Worm (Caenorhabditis elegans) whole organism, late embryonic: ENCODE results near the gene C06E2.1.

Source experiments
- K02D7.2 ChIP-seq: sonication (generic microtip); optimal IDR thresholded peaks from 2 replicates; lab custom pipeline; 2017; ENCODE audit warnings: mild to moderate bottlenecking, missing genetic modification characterization, missing compliant biosample characterization
- K09A11.1 ChIP-seq: sonication (generic microtip); optimal IDR thresholded peaks from 2 replicates; lab custom pipeline; 2017; ENCODE audit warnings: antibody characterized with exemption, mild to moderate bottlenecking, missing genetic modification characterization, missing compliant biosample characterization; ENCODE audit not compliant: insufficient read depth
- T23F11.4 ChIP-seq: fragments of 200-800 bp; sonication (Bioruptor generic); optimal IDR thresholded peaks from 2 replicates; lab custom pipeline; 2018; ENCODE audit warnings: mild to moderate bottlenecking, missing genetic modification characterization, missing compliant biosample characterization
- Y22D7AL.16 ChIP-seq: sonication (generic microtip); optimal IDR thresholded peaks from 2 replicates; lab custom pipeline; 2016; ENCODE audit warnings: missing genetic modification characterization, missing compliant biosample characterization
- ahr-1 ChIP-seq: sonication (generic microtip); optimal IDR thresholded peaks from 2 replicates; lab custom pipeline; 2016; ENCODE audit warnings: missing genetic modification characterization, missing compliant biosample characterization
- ceh-19 ChIP-seq: fragments of 200-800 bp; sonication (Bioruptor generic); optimal IDR thresholded peaks from 2 replicates; lab custom pipeline; 2018; ENCODE audit warnings: mild to moderate bottlenecking, missing genetic modification characterization, missing compliant biosample characterization
- ceh-24 ChIP-seq: sonication (generic microtip); optimal IDR thresholded peaks from 2 replicates; lab custom pipeline; 2016; ENCODE audit warnings: mild to moderate bottlenecking, missing genetic modification characterization, missing compliant biosample characterization
- ceh-31 ChIP-seq: sonication (generic microtip); optimal IDR thresholded peaks from 2 replicates; lab custom pipeline; 2016; ENCODE audit warnings: missing genetic modification characterization, missing compliant biosample characterization
- ceh-34 ChIP-seq: sonication (generic microtip); optimal IDR thresholded peaks from 2 replicates; lab custom pipeline; 2016; ENCODE audit warnings: mild to moderate bottlenecking, missing genetic modification characterization, missing compliant biosample characterization
- ceh-9 ChIP-seq: sonication (generic microtip); optimal IDR thresholded peaks from 2 replicates; lab custom pipeline; 2016; ENCODE audit warnings: mild to moderate bottlenecking, missing genetic modification characterization, inconsistent platforms, missing compliant biosample characterization
- che-1 ChIP-seq: sonication (generic microtip); optimal IDR thresholded peaks from 2 replicates; lab custom pipeline; 2016; ENCODE audit warnings: mild to moderate bottlenecking, missing genetic modification characterization, missing compliant biosample characterization
- elt-4 ChIP-seq: sonication (generic microtip); optimal IDR thresholded peaks from 2 replicates; lab custom pipeline; 2016; ENCODE audit warnings: missing genetic modification characterization, missing compliant biosample characterization
- fax-1 ChIP-seq: sonication (generic microtip); optimal IDR thresholded peaks from 2 replicates; lab custom pipeline; 2016; ENCODE audit warnings: missing genotype, missing genetic modification characterization, missing compliant biosample characterization
- gmeb-2 ChIP-seq: sonication (generic microtip); optimal IDR thresholded peaks from 2 replicates; lab custom pipeline; 2016; ENCODE audit warnings: missing genetic modification characterization, inconsistent platforms, missing compliant biosample characterization
- hlh-8 ChIP-seq: sonication (generic microtip); optimal IDR thresholded peaks from 2 replicates; lab custom pipeline; 2016; ENCODE audit warnings: missing genotype, missing genetic modification characterization, missing compliant biosample characterization
- lim-6 ChIP-seq: sonication (generic microtip); optimal IDR thresholded peaks from 2 replicates; lab custom pipeline; 2016; ENCODE audit warnings: missing genetic modification characterization, missing compliant biosample characterization
- madf-2 ChIP-seq: sonication (generic microtip); optimal IDR thresholded peaks from 2 replicates; lab custom pipeline; 2017; ENCODE audit warnings: missing genetic modification characterization, missing compliant biosample characterization
- mec-3 ChIP-seq: sonication (generic microtip); optimal IDR thresholded peaks from 2 replicates; lab custom pipeline; 2016; ENCODE audit warnings: borderline replicate concordance, missing genetic modification characterization, missing compliant biosample characterization
- nfya-1 ChIP-seq: sonication (generic microtip); optimal IDR thresholded peaks from 2 replicates; lab custom pipeline; 2017; ENCODE audit warnings: missing genetic modification characterization, mild to moderate bottlenecking, missing compliant biosample characterization, antibody characterized with exemption, moderate library complexity
- nhr-11 ChIP-seq: fragments of 150-350 bp; optimal IDR thresholded peaks from 2 replicates; lab custom pipeline; 2014; ENCODE audit warnings: missing biosample characterization, missing genetic modification characterization
- npax-4 ChIP-seq: sonication (generic microtip); optimal IDR thresholded peaks from 2 replicates; lab custom pipeline; 2016; ENCODE audit warnings: missing genetic modification characterization, missing compliant biosample characterization
- odd-2 ChIP-seq: sonication (generic microtip); optimal IDR thresholded peaks from 2 replicates; lab custom pipeline; 2017; ENCODE audit warnings: antibody characterized with exemption, mild to moderate bottlenecking, missing genetic modification characterization, missing compliant biosample characterization
- pax-1 ChIP-seq: fragments of 150-350 bp; optimal IDR thresholded peaks from 2 replicates; lab custom pipeline; 2014; ENCODE audit warnings: missing biosample characterization, missing genetic modification characterization
- pha-2 ChIP-seq: sonication (generic microtip); optimal IDR thresholded peaks from 2 replicates; lab custom pipeline; 2017; ENCODE audit warnings: mild to moderate bottlenecking, missing genetic modification characterization, missing compliant biosample characterization
- pha-4 ChIP-seq: fragments of 150-350 bp; optimal IDR thresholded peaks from 2 replicates; lab custom pipeline; 2018; ENCODE audit warnings: missing biosample characterization, missing genetic modification reagents, missing genetic modification characterization
- pros-1 ChIP-seq: fragments of 150-350 bp; optimal IDR thresholded peaks from 2 replicates; lab custom pipeline; 2014; ENCODE audit warnings: missing biosample characterization, missing genetic modification reagents, missing genetic modification characterization
- ref-2 ChIP-seq: sonication (generic microtip); optimal IDR thresholded peaks from 2 replicates; lab custom pipeline; 2016; ENCODE audit warnings: missing genetic modification characterization, missing compliant biosample characterization
- sdc-2 ChIP-seq: sonication (generic microtip); optimal IDR thresholded peaks from 2 replicates; lab custom pipeline; 2016; ENCODE audit warnings: missing genotype, missing genetic modification characterization, missing compliant biosample characterization
- sox-2 ChIP-seq: fragments of 200-800 bp; sonication (Bioruptor generic); IDR thresholded peaks from 2 replicates; pipeline ENCODE4 v1.3.6; 2022; ENCODE audit warnings: missing genetic modification reagents, missing genetic modification characterization, missing compliant biosample characterization
- sox-4 ChIP-seq: sonication (generic microtip); optimal IDR thresholded peaks from 2 replicates; lab custom pipeline; 2017; ENCODE audit warnings: mild to moderate bottlenecking, missing genetic modification characterization, inconsistent platforms, missing compliant biosample characterization
- ttx-3 ChIP-seq: sonication (generic microtip); optimal IDR thresholded peaks from 2 replicates; lab custom pipeline; 2016; ENCODE audit warnings: missing genetic modification reagents, missing genetic modification characterization, missing compliant biosample characterization
- unc-3 ChIP-seq, 2 experiments: fragments of 200-800 bp in 1 of 2; sonication (Bioruptor generic) in 1 of 2; sonication (generic microtip) in 1 of 2; conservative IDR thresholded peaks in 1 of 2; optimal IDR thresholded peaks in 1 of 2; 2 replicates each; pipeline versions ENCODE4 v1.3.6 to Lab custom; 2016 to 2022; ENCODE audit warnings: missing compliant biosample characterization in 2 of 2, missing genetic modification characterization in 2 of 2, missing genetic modification reagents in 1 of 2
- unc-42 ChIP-seq: sonication (generic microtip); optimal IDR thresholded peaks from 2 replicates; lab custom pipeline; 2016; ENCODE audit warnings: missing genotype, missing genetic modification characterization, missing compliant biosample characterization
- unc-86 ChIP-seq: sonication (generic microtip); optimal IDR thresholded peaks from 2 replicates; lab custom pipeline; 2016; ENCODE audit warnings: missing genetic modification characterization, missing compliant biosample characterization
- zip-5 ChIP-seq: sonication (generic microtip); optimal IDR thresholded peaks from 2 replicates; lab custom pipeline; 2016; ENCODE audit warnings: missing genetic modification characterization, missing compliant biosample characterization

Gene C06E2.1

DNA sequence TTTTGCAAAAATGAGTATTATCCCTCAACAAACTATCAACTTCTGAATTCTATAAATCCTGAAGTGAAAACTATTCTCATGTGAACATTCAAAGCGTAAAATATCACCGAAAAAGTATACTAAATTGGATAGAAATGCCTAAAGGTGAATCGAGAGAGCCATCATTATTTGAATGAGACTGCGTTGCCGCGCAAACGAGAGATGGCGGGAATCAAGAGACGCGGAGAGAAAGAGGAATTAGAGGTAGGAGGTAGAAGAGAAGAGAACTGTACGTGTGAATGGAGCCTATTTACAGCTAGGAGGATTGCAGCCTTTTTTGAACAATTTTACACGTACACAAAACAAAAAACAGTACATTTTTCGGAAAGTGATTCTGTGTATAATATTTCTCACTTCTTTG, 15.1 kb downstream of the C06E2.1 start:
- TF ChIP-seq sdc-2, result no peak
- TF ChIP-seq gmeb-2, result no peak
- no peak for TF ChIP-seq K09A11.1 (tag; lab: Kevin White, UChicago)
- TF ChIP-seq nhr-11 (tag; lab: Kevin White, UChicago), result no peak
- TF ChIP-seq lim-6 (tag; lab: Kevin White, UChicago), result no peak
- TF ChIP-seq, all 69 proteins: peak for 0

DNA sequence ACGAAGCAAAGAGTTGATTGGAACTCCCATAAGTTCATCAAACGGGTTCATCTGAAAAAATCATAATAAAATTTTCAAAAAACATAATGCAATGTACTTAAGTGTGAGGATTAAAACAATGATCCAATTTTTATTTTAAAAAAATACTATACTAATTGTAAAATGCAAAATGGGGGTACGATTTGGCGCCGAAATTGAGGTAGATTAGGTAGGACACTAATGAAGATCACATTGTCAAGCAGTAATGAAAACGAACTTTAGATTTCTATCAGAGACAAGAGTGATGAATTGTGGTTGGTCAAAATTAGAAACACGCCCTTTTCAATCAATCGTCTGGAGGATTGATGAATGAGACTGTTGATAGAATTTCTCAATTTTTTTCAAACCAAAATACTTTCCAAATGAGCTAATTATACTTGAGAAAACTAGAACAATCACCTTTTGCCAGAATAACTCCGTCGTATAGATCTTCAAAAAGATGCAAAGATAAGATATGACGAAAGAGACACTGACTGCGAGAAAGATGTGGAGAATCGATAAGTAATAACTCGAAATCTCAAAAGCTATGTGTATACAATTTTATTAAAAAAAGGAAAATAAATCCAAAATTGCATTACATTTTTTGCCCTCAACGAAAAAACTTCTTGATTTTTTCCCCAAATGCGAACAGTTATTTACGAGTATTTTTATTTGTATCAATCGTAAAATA, 16.6 kb downstream of the C06E2.1 start, which contains the start of gene C06E2.5:
TSS of gene C06E2.5 (minus strand) at position 51 of the 709 bp plus-strand sequence.
- no peak for TF ChIP-seq mec-3 (tag; lab: Kevin White, UChicago)
- no peak for TF ChIP-seq fax-1
- TF ChIP-seq zip-5, result no peak
- TF ChIP-seq hlh-8 (tag; lab: Kevin White, UChicago), result no peak
- no peak for TF ChIP-seq madf-2
- no peak for TF ChIP-seq ceh-34 (tag; lab: Kevin White, UChicago)
- no peak for TF ChIP-seq unc-86 (tag; lab: Kevin White, UChicago)
- TF ChIP-seq elt-4 (tag; lab: Kevin White, UChicago), result no peak
- TF ChIP-seq che-1, result no peak
- no peak for TF ChIP-seq ttx-3 (tag; lab: Kevin White, UChicago)
- no peak for TF ChIP-seq ahr-1 (tag; lab: Kevin White, UChicago)
- TF ChIP-seq odd-2 (tag; lab: Kevin White, UChicago), result no peak
- TF ChIP-seq K02D7.2 (tag; lab: Kevin White, UChicago), result no peak
- TF ChIP-seq pha-2 (tag; lab: Kevin White, UChicago), result no peak
- no peak for TF ChIP-seq pha-4 (tag; lab: Kevin White, UChicago)
- no peak for TF ChIP-seq pax-1 (tag; lab: Kevin White, UChicago)
- TF ChIP-seq ceh-31 (tag; lab: Kevin White, UChicago), result no peak
- no peak for TF ChIP-seq gmeb-2
- TF ChIP-seq sdc-2, result no peak
- TF ChIP-seq unc-3 (GFP tag; conservative IDR thresholded peaks at IDR 0.05; lab: Robert Waterston, UW), result no peak
- TF ChIP-seq unc-3 (tag; optimal IDR thresholded peaks at IDR 0.05; lab: Kevin White, UChicago), result no peak

DNA sequence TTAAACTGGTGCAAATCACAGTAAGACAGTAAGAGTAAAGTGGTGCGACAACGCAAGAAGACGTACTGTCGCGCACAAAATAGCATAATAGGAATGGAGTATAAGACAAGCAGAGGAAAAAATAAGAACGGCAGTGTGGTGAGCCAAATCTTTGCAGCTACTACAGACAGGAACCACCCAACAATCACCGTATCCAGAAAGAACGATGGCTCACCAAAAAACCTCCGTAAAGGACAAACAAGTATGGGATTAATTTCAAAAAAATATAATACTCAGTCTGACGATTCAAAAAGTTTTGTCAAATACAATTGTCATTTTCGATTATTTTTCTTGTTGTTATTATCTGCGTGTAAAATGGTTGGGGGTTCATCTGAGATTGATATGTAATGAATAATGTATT, 20.2 kb downstream of the C06E2.1 start:
- no peak for TF ChIP-seq madf-2
- TF ChIP-seq unc-42, result no peak
- no peak for TF ChIP-seq sox-4 (tag; lab: Kevin White, UChicago)
- no peak for TF ChIP-seq gmeb-2
- no peak for TF ChIP-seq T23F11.4 (GFP tag; lab: Kevin White, UChicago)
- TF ChIP-seq pros-1 (tag; lab: Kevin White, UChicago), result no peak
- no peak for TF ChIP-seq nhr-11 (tag; lab: Kevin White, UChicago)
- TF ChIP-seq nfya-1, result no peak
- TF ChIP-seq ref-2 (tag; lab: Kevin White, UChicago), result no peak
- TF ChIP-seq Y22D7AL.16 (tag; lab: Kevin White, UChicago), result no peak

- TF ChIP-seq nhr-11 (tag; lab: Kevin White, UChicago) (no peak), ttx-3 (tag; lab: Kevin White, UChicago) (no peak), mec-3 (tag; lab: Kevin White, UChicago) (no peak), zip-5 (no peak), ceh-24 (tag; lab: Kevin White, UChicago) (no peak), npax-4 (no peak), sox-2 (GFP tag; lab: Robert Waterston, UW) (no peak), ceh-19 (no peak), lim-6 (tag; lab: Kevin White, UChicago) (no peak), ceh-9 (no peak)
These were observed 21.1 kb downstream of the C06E2.1 start, which contains the start of gene sprp-4 for ce11 chrX:8853524-8853923. TSS of gene sprp-4 (minus strand) at chrX:8853624.
